Worm (Caenorhabditis elegans) whole organism, late embryonic: ENCODE results near the gene ced-5.

Experiments used
- C08G9.2 ChIP-seq: sonication (generic microtip); optimal IDR thresholded peaks from 2 replicates; lab custom pipeline; 2016; ENCODE audit warnings: mild to moderate bottlenecking, missing genetic modification characterization, moderate library complexity, missing compliant biosample characterization
- K09A11.1 ChIP-seq: sonication (generic microtip); optimal IDR thresholded peaks from 2 replicates; lab custom pipeline; 2017; ENCODE audit warnings: antibody characterized with exemption, mild to moderate bottlenecking, missing genetic modification characterization, missing compliant biosample characterization; ENCODE audit not compliant: insufficient read depth
- ahr-1 ChIP-seq: sonication (generic microtip); optimal IDR thresholded peaks from 2 replicates; lab custom pipeline; 2016; ENCODE audit warnings: missing genetic modification characterization, missing compliant biosample characterization
- ceh-45 ChIP-seq: fragments of 200-800 bp; sonication (Bioruptor generic); IDR thresholded peaks from 2 replicates; pipeline ENCODE4 v1.3.6; 2022; ENCODE audit warnings: missing genetic modification reagents, missing genetic modification characterization, missing compliant biosample characterization
- ceh-9 ChIP-seq: sonication (generic microtip); optimal IDR thresholded peaks from 2 replicates; lab custom pipeline; 2016; ENCODE audit warnings: mild to moderate bottlenecking, missing genetic modification characterization, inconsistent platforms, missing compliant biosample characterization
- elt-4 ChIP-seq: sonication (generic microtip); optimal IDR thresholded peaks from 2 replicates; lab custom pipeline; 2016; ENCODE audit warnings: missing genetic modification characterization, missing compliant biosample characterization
- ets-4 ChIP-seq: sonication (generic microtip); optimal IDR thresholded peaks from 2 replicates; lab custom pipeline; 2016; ENCODE audit warnings: missing genetic modification characterization, missing compliant biosample characterization
- fkh-10 ChIP-seq: fragments of 150-350 bp; optimal IDR thresholded peaks from 2 replicates; lab custom pipeline; 2014; ENCODE audit warnings: missing biosample characterization, missing genetic modification reagents, missing genetic modification characterization
- fkh-6 ChIP-seq: sonication (generic microtip); optimal IDR thresholded peaks from 2 replicates; lab custom pipeline; 2016; ENCODE audit warnings: missing genetic modification characterization, missing compliant biosample characterization
- hlh-6 ChIP-seq: sonication (generic microtip); optimal IDR thresholded peaks from 2 replicates; lab custom pipeline; 2016; ENCODE audit warnings: missing genotype, missing genetic modification characterization, missing compliant biosample characterization
- nfya-1 ChIP-seq: sonication (generic microtip); optimal IDR thresholded peaks from 2 replicates; lab custom pipeline; 2017; ENCODE audit warnings: missing genetic modification characterization, mild to moderate bottlenecking, missing compliant biosample characterization, antibody characterized with exemption, moderate library complexity
- pqm-1 ChIP-seq: sonication (generic microtip); optimal IDR thresholded peaks from 2 replicates; lab custom pipeline; 2016; ENCODE audit warnings: missing genetic modification characterization, missing compliant biosample characterization
- rnt-1 ChIP-seq: sonication (generic microtip); optimal IDR thresholded peaks from 2 replicates; lab custom pipeline; 2016; ENCODE audit warnings: missing genetic modification characterization, missing compliant biosample characterization
- unc-55 ChIP-seq: sonication (generic microtip); optimal IDR thresholded peaks from 2 replicates; lab custom pipeline; 2017; ENCODE audit warnings: missing biosample characterization, missing genetic modification reagents, missing genetic modification characterization

DNA sequence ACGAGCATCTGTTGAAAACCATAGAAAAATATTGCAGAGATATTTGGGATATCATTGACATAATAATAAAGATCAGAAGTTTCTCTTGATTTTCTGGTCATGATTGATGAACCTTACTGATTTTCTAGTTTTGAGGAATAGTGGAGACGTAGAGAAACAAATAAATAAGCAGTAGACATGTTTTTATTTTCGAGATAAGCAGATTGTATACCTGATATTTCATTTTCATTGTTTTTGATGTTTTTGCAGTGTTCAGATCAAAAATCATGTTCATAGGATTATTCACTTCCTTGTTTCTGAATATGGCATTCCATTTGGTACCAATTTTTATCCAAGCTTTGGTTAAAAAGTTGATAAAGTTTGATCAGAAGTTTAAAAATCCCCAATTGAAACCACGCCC is 54.7 kb downstream of the ced-5 start, which contains the start of gene T07G12.4:
- TF ChIP-seq ceh-9 (tag; lab: Kevin White, UChicago) (no peak), fkh-6 (tag; lab: Kevin White, UChicago) (no peak), unc-55 (no peak), rnt-1 (tag; lab: Kevin White, UChicago) (no peak), ceh-45 (GFP tag; lab: Robert Waterston, UW) (no peak), fkh-10 (GFP tag; lab: Kevin White, UChicago) (no peak), nfya-1 (tag; lab: Kevin White, UChicago) (no peak), C08G9.2 (tag; lab: Kevin White, UChicago) (no peak), K09A11.1 (tag; lab: Kevin White, UChicago) (no peak), ahr-1 (tag; lab: Kevin White, UChicago) (no peak), ets-4 (tag; lab: Kevin White, UChicago) (no peak), elt-4 (tag; lab: Kevin White, UChicago) (no peak), hlh-6 (no peak), pqm-1 (tag; lab: Kevin White, UChicago) (no peak)
